Worm (Caenorhabditis elegans) whole organism, young adult: ENCODE data around the gene Y57A10C.9.
A peak's percentile ranks its signal among the peaks of the same experiment; 100 is the strongest.

ENCODE experiments used
- F37B4.10 ChIP-seq: fragments of 200-800 bp; sonication (Bioruptor generic); IDR thresholded peaks from 2 replicates; pipeline ENCODE4 v1.3.6; 2022; ENCODE audit warnings: missing genetic modification characterization, missing compliant biosample characterization
- Y56A3A.18 ChIP-seq: fragments of 200-800 bp; sonication (Bioruptor generic); IDR thresholded peaks from 2 replicates; pipeline ENCODE4 v1.3.6; 2022; ENCODE audit warnings: missing genetic modification reagents, missing genetic modification characterization, missing compliant biosample characterization
- akir-1 ChIP-seq: fragments of 200-800 bp; sonication (Bioruptor generic); optimal IDR thresholded peaks from 2 replicates; lab custom pipeline; 2018; ENCODE audit warnings: mild to moderate bottlenecking, missing genetic modification characterization, moderate library complexity, missing compliant biosample characterization
- aptf-2 ChIP-seq: fragments of 200-800 bp; sonication (Bioruptor generic); conservative IDR thresholded peaks from 2 replicates; pipeline ENCODE4 v1.3.6; 2022; ENCODE audit warnings: missing genetic modification reagents, missing genetic modification characterization, missing compliant biosample characterization
- ceh-27 ChIP-seq: fragments of 200-800 bp; sonication (Bioruptor generic); optimal IDR thresholded peaks from 2 replicates; lab custom pipeline; 2018; ENCODE audit warnings: mild to moderate bottlenecking, missing genetic modification characterization, moderate library complexity, missing compliant biosample characterization
- egrh-3 ChIP-seq: fragments of 200-800 bp; sonication (Bioruptor generic); IDR thresholded peaks from 2 replicates; pipeline ENCODE4 v1.3.6; 2022; ENCODE audit warnings: missing genetic modification reagents, missing genetic modification characterization, missing compliant biosample characterization
- lin-40 ChIP-seq: sonication (generic microtip); optimal IDR thresholded peaks from 2 replicates; lab custom pipeline; 2016; ENCODE audit warnings: missing genetic modification characterization, mild to moderate bottlenecking, missing compliant biosample characterization, missing genotype, missing genetic modification reagents
- madf-6 ChIP-seq: fragments of 200-800 bp; sonication (Bioruptor generic); IDR thresholded peaks from 2 replicates; pipeline ENCODE4 v1.3.6; 2022; ENCODE audit warnings: missing genetic modification reagents, missing genetic modification characterization, missing compliant biosample characterization
- pha-4 ChIP-seq: fragments of 150-350 bp; sonication (generic microtip); optimal IDR thresholded peaks from 2 replicates; lab custom pipeline; 2014; ENCODE audit warnings: missing biosample characterization, missing genetic modification reagents, missing genetic modification characterization
- rcor-1 ChIP-seq: fragments of 200-800 bp; sonication (Bioruptor generic); IDR thresholded peaks from 2 replicates; pipeline ENCODE4 v1.3.6; 2022; ENCODE audit warnings: missing genetic modification reagents, missing genetic modification characterization, missing compliant biosample characterization
- snpc-4 ChIP-seq, 5 experiments: fragments of 150-350 bp in 1 of 5; sonication (generic microtip) in 4 of 5; optimal IDR thresholded peaks; 2 replicates each; lab custom pipeline; 2014 to 2018; ENCODE audit warnings: missing genetic modification characterization in 5 of 5, missing biosample characterization in 3 of 5, antibody characterized with exemption in 2 of 5, mild to moderate bottlenecking in 2 of 5, missing compliant biosample characterization in 2 of 5, missing genotype in 2 of 5, moderate library complexity in 2 of 5, missing genetic modification reagents in 1 of 5

ce11 chrII:12432356-12432755, 6.0 kb downstream of the Y57A10C.9 start, which contains the start of gene dct-12:
- no peak for TF ChIP-seq pha-4 (tag; lab: Kevin White, UChicago)
- TF ChIP-seq akir-1 = no peak
- no peak for TF ChIP-seq aptf-2 (GFP tag; lab: Robert Waterston, UW)
- TF ChIP-seq madf-6 (GFP tag; lab: Robert Waterston, UW) = no peak
- TF ChIP-seq rcor-1 (GFP tag; lab: Robert Waterston, UW) = no peak
- no peak for TF ChIP-seq snpc-4 (GFP tag; optimal IDR thresholded peaks at IDR 0.05; lab: Kevin White, UChicago)
- peak in 1 of 4 experiments; percentile 35 for TF ChIP-seq snpc-4 (tag; optimal IDR thresholded peaks at IDR 0.05; lab: Kevin White, UChicago)
- TF ChIP-seq F37B4.10 (GFP tag; lab: Robert Waterston, UW) = no peak
- no peak for TF ChIP-seq egrh-3 (GFP tag; lab: Robert Waterston, UW)
- TF ChIP-seq ceh-27 (GFP tag; lab: Kevin White, UChicago) = no peak
- TF ChIP-seq Y56A3A.18 (GFP tag; lab: Robert Waterston, UW) = no peak
- TF ChIP-seq lin-40 (tag; lab: Kevin White, UChicago) = no peak
